Fruit fly (Drosophila melanogaster) whole organism, embryonic: ENCODE data around the gene CG33235.

Experiments used
- CG2678 ChIP-seq: fragments of 200-800 bp; sonication (Bioruptor generic); optimal IDR thresholded peaks from 3 replicates; lab custom pipeline; 2019; ENCODE audit warnings: missing biosample characterization, mild to moderate bottlenecking, missing genetic modification characterization, moderate library complexity
- Deaf1 ChIP-seq: fragments of 200-800 bp; optimal IDR thresholded peaks from 3 replicates; lab custom pipeline; 2019; ENCODE audit warnings: missing biosample characterization, mild to moderate bottlenecking, missing genetic modification characterization, moderate library complexity
- PHDP ChIP-seq: fragments of 200-800 bp; sonication (Bioruptor generic); optimal IDR thresholded peaks from 3 replicates; lab custom pipeline; 2018; ENCODE audit warnings: missing biosample characterization, mild to moderate bottlenecking, missing genetic modification characterization, moderate library complexity
- cg ChIP-seq: fragments of 200-800 bp; sonication (Bioruptor generic); optimal IDR thresholded peaks from 3 replicates; lab custom pipeline; 2019; ENCODE audit warnings: missing biosample characterization, mild to moderate bottlenecking, missing genetic modification characterization, moderate library complexity
- chinmo ChIP-seq: fragments of 200-800 bp; sonication (Bioruptor generic); IDR thresholded peaks from 4 replicates; pipeline ENCODE4 v1.3.6; 2022; ENCODE audit warnings: missing biosample characterization, missing genetic modification characterization; ENCODE audit not compliant: partially characterized antibody
- grau ChIP-seq: fragments of 200-800 bp; optimal IDR thresholded peaks from 3 replicates; lab custom pipeline; 2019; ENCODE audit warnings: missing biosample characterization, mild to moderate bottlenecking, missing genetic modification characterization, moderate library complexity

Gene CG33235

DNA sequence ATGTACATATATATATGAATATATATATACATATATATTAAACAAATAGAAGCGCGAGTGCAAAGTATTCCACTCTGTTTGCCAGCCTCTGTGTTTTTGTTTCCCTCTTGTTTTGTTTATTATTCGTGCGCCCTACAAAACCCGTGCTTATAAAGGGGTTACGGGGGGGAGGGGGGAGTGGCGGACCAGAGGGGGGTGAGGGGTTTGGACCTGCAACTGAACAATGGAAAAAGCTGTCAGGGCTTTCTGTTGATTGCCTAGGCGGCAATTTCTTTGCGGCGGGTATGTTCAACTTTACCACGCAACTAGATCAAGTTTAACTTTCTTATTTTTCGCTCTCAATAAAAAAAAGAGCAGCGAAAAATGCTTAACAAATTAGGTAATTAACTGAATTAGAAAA, 52.1 kb downstream of the CG33235 start (continued):
- TF ChIP-seq grau (no peak), cg (no peak), PHDP (tag; lab: Kevin White, UChicago) (peak; percentile 7), chinmo (GFP tag; lab: Robert Waterston, UW) (0 out of 4 replicates have a peak, but pooled peaks have one; percentile 19), CG2678 (tag; lab: Kevin White, UChicago) (peak; percentile 21), Deaf1 (tag; lab: Kevin White, UChicago) (no peak)
